Worm (Caenorhabditis elegans) whole organism, early embryonic: Measurements from ENCODE around the gene str-101.

Source experiments
- B0310.2 ChIP-seq: sonication (generic microtip); optimal IDR thresholded peaks from 2 replicates; lab custom pipeline; 2016; ENCODE audit warnings: mild to moderate bottlenecking, missing genetic modification characterization, missing compliant biosample characterization
- F13C5.2 ChIP-seq: sonication (generic microtip); optimal IDR thresholded peaks from 2 replicates; lab custom pipeline; 2017; ENCODE audit warnings: mild to moderate bottlenecking, missing genetic modification characterization, inconsistent platforms, missing compliant biosample characterization
- aly-1 ChIP-seq: sonication (generic microtip); optimal IDR thresholded peaks from 2 replicates; lab custom pipeline; 2016; ENCODE audit warnings: missing genetic modification characterization, missing compliant biosample characterization
- ama-1 ChIP-seq: fragments of 150-350 bp; optimal IDR thresholded peaks from 2 replicates; lab custom pipeline; 2014
- ceh-13 ChIP-seq: fragments of 200-800 bp; sonication (Bioruptor generic); optimal IDR thresholded peaks from 2 replicates; lab custom pipeline; 2018; ENCODE audit warnings: mild to moderate bottlenecking, missing genetic modification characterization, missing compliant biosample characterization
- ceh-36 ChIP-seq: sonication (generic microtip); optimal IDR thresholded peaks from 2 replicates; lab custom pipeline; 2016; ENCODE audit warnings: missing genetic modification characterization, inconsistent platforms, missing compliant biosample characterization
- ets-7 ChIP-seq: sonication (generic microtip); optimal IDR thresholded peaks from 2 replicates; lab custom pipeline; 2016; ENCODE audit warnings: missing genotype, missing genetic modification characterization, missing compliant biosample characterization
- flt-1 ChIP-seq: fragments of 200-800 bp; sonication (Bioruptor generic); IDR thresholded peaks from 2 replicates; pipeline ENCODE4 v1.3.6; 2022; ENCODE audit warnings: missing genetic modification characterization, missing compliant biosample characterization
- hmbx-1 ChIP-seq: sonication (generic microtip); optimal IDR thresholded peaks from 2 replicates; lab custom pipeline; 2016; ENCODE audit warnings: mild to moderate bottlenecking, missing genetic modification characterization, missing compliant biosample characterization
- hmg-4 ChIP-seq: fragments of 200-800 bp; sonication (Bioruptor generic); optimal IDR thresholded peaks from 2 replicates; lab custom pipeline; 2018; ENCODE audit warnings: mild to moderate bottlenecking, missing genetic modification characterization, missing compliant biosample characterization
- hnd-1 ChIP-seq: sonication (generic microtip); optimal IDR thresholded peaks from 2 replicates; lab custom pipeline; 2016; ENCODE audit warnings: missing genetic modification characterization, missing compliant biosample characterization
- pes-1 ChIP-seq: fragments of 200-800 bp; sonication (Bioruptor generic); IDR thresholded peaks from 2 replicates; pipeline ENCODE4 v1.3.6; 2022; ENCODE audit warnings: missing genetic modification reagents, missing genetic modification characterization, missing compliant biosample characterization
- scrt-1 ChIP-seq: fragments of 200-800 bp; sonication (Bioruptor generic); IDR thresholded peaks from 2 replicates; pipeline ENCODE4 v1.3.6; 2022; ENCODE audit warnings: missing genetic modification characterization, missing compliant biosample characterization
- sea-1 ChIP-seq: fragments of 200-800 bp; sonication (Bioruptor generic); conservative IDR thresholded peaks from 2 replicates; pipeline ENCODE4 v1.3.6; 2022; ENCODE audit warnings: missing genetic modification characterization, missing compliant biosample characterization
- tbx-11 ChIP-seq: fragments of 200-800 bp; sonication (Bioruptor generic); IDR thresholded peaks from 2 replicates; pipeline ENCODE4 v1.3.6; 2022; ENCODE audit warnings: missing genetic modification characterization, missing compliant biosample characterization
- tbx-37 ChIP-seq: fragments of 200-800 bp; sonication (Bioruptor generic); conservative IDR thresholded peaks from 2 replicates; pipeline ENCODE4 v1.3.6; 2022; ENCODE audit warnings: missing genetic modification reagents, missing genetic modification characterization, missing compliant biosample characterization
- tra-4 ChIP-seq: sonication (generic microtip); optimal IDR thresholded peaks from 2 replicates; lab custom pipeline; 2017; ENCODE audit warnings: missing genetic modification characterization, missing compliant biosample characterization

str-101 gene

DNA sequence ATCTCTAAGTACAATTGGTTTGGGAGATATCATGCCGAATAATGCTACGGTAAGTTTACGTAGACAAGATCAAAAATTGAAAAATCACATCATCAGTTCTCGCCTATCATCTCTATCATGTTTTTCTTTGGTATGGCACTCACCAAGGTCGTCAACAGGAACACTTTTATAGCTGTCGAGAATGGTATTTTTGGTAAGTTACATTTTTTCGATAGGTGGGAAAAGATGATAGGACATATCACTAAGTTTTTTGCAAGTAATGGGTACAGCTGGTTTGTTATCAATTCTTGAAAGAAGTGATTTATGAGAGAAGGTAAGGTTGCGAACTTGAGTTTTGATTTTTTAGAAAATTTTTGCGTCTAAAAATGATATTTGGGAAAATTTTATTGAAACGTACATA is 3.8 kb downstream of the str-101 start:
- no peak for TF ChIP-seq tbx-11 (GFP tag; lab: Robert Waterston, UW)
- TF ChIP-seq flt-1 (GFP tag; lab: Robert Waterston, UW), result no peak
- TF ChIP-seq hnd-1 (tag; lab: Kevin White, UChicago), result no peak
- no peak for TF ChIP-seq pes-1
- no peak for TF ChIP-seq tra-4 (tag; lab: Kevin White, UChicago)
- no peak for TF ChIP-seq ceh-36 (tag; lab: Kevin White, UChicago)
- TF ChIP-seq hmg-4 (GFP tag; lab: Kevin White, UChicago), result no peak
- TF ChIP-seq ama-1 (lab: Kevin White, UChicago), result no peak

DNA sequence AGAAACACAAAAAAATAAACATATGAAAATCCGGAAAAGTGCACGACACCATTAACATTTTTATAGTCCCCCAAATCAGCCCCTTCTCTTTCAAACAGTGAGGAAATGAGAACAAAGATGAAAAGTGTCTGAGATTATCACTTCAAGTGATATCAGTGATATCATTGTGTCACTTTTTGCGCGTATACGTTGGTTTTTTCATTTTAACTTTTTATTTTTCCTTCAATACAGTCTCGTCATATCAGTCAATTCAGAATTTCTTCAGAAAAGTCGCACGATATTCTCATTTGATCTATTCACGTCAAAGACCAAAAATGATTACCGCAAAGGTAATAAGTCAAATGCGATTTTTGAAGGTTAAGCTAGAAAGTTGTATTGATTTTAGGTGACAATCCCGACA is 7.1 kb downstream of the str-101 start, which contains the start of gene twk-34:
Gene twk-34, plus strand, starts transcription at position 216 of the 400 bp plus-strand sequence.
- TF ChIP-seq hmbx-1 (tag; lab: Kevin White, UChicago), result no peak
- TF ChIP-seq ceh-13, result no peak
- no peak for TF ChIP-seq flt-1 (GFP tag; lab: Robert Waterston, UW)

- TF ChIP-seq tbx-37 (GFP tag; lab: Robert Waterston, UW) (no peak), sea-1 (GFP tag; lab: Robert Waterston, UW) (no peak), B0310.2 (tag; lab: Kevin White, UChicago) (no peak), hnd-1 (tag; lab: Kevin White, UChicago) (no peak), flt-1 (GFP tag; lab: Robert Waterston, UW) (no peak), tra-4 (tag; lab: Kevin White, UChicago) (no peak), tbx-11 (GFP tag; lab: Robert Waterston, UW) (no peak), ets-7 (tag; lab: Kevin White, UChicago) (no peak), hmg-4 (GFP tag; lab: Kevin White, UChicago) (no peak), ama-1 (lab: Kevin White, UChicago) (no peak), pes-1 (no peak), hmbx-1 (tag; lab: Kevin White, UChicago) (no peak), ceh-36 (tag; lab: Kevin White, UChicago) (no peak), aly-1 (tag; lab: Kevin White, UChicago) (no peak), ceh-13 (no peak), scrt-1 (no peak), F13C5.2 (no peak)
These were observed 9.5 kb downstream of the str-101 start, which contains the start of gene nhr-53 for ce11 chrV:15702263-15702662. TSS of gene nhr-53 (minus strand) at chrV:15702363.

- TF ChIP-seq hmbx-1 (tag; lab: Kevin White, UChicago) (no peak), tbx-37 (GFP tag; lab: Robert Waterston, UW) (no peak), F13C5.2 (no peak), scrt-1 (no peak), hnd-1 (tag; lab: Kevin White, UChicago) (no peak), aly-1 (tag; lab: Kevin White, UChicago) (no peak), pes-1 (no peak), hmg-4 (GFP tag; lab: Kevin White, UChicago) (no peak), ceh-13 (no peak), ama-1 (lab: Kevin White, UChicago) (no peak), B0310.2 (tag; lab: Kevin White, UChicago) (no peak), ceh-36 (tag; lab: Kevin White, UChicago) (no peak), sea-1 (GFP tag; lab: Robert Waterston, UW) (no peak), tbx-11 (GFP tag; lab: Robert Waterston, UW) (no peak), tra-4 (tag; lab: Kevin White, UChicago) (no peak), ets-7 (tag; lab: Kevin White, UChicago) (no peak), flt-1 (GFP tag; lab: Robert Waterston, UW) (no peak)
These were observed 12.0 kb downstream of the str-101 start, which contains the start of gene nhr-199 for ce11 chrV:15699799-15700198. TSS of gene nhr-199 (minus strand) at chrV:15699899.

ce11 chrV:15698099-15698498 is 13.7 kb downstream of the str-101 start, which contains the start of gene srx-29:
TSS of gene srx-29 (minus strand) at chrV:15698199.
- TF ChIP-seq F13C5.2 (no peak), ets-7 (tag; lab: Kevin White, UChicago) (no peak), tra-4 (tag; lab: Kevin White, UChicago) (no peak), tbx-11 (GFP tag; lab: Robert Waterston, UW) (no peak), scrt-1 (no peak), sea-1 (GFP tag; lab: Robert Waterston, UW) (no peak), hnd-1 (tag; lab: Kevin White, UChicago) (no peak), hmg-4 (GFP tag; lab: Kevin White, UChicago) (no peak), flt-1 (GFP tag; lab: Robert Waterston, UW) (no peak), B0310.2 (tag; lab: Kevin White, UChicago) (no peak), hmbx-1 (tag; lab: Kevin White, UChicago) (no peak), pes-1 (no peak), aly-1 (tag; lab: Kevin White, UChicago) (no peak), ceh-36 (tag; lab: Kevin White, UChicago) (no peak), ama-1 (lab: Kevin White, UChicago) (no peak), tbx-37 (GFP tag; lab: Robert Waterston, UW) (no peak)

DNA sequence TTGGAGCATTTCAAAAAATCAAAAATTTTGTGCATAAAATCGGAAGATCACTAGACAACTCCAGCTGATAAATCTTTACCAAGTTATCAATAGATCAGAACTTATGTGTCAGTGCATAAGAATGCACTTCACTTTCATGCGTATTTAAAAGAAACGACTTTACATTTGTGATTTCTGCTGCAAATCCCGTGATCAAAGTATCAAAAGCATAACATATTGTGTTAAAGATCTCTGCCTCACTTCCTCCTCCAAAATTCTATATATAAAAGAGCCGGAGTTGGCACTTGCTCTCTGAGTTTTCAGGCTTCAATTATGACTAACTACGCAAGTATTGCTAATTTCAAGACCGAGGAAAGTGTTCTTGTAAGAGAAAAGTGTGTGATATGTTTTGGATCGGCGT is 18.1 kb downstream of the str-101 start, which contains the start of gene nhr-198:
Gene nhr-198, plus strand, starts transcription at position 313 of the 400 bp plus-strand sequence.
- TF ChIP-seq hmg-4 (GFP tag; lab: Kevin White, UChicago) (no peak), hmbx-1 (tag; lab: Kevin White, UChicago) (no peak), flt-1 (GFP tag; lab: Robert Waterston, UW) (no peak), tbx-11 (GFP tag; lab: Robert Waterston, UW) (no peak), ama-1 (lab: Kevin White, UChicago) (no peak), hnd-1 (tag; lab: Kevin White, UChicago) (no peak), ets-7 (tag; lab: Kevin White, UChicago) (no peak), tra-4 (tag; lab: Kevin White, UChicago) (no peak), B0310.2 (tag; lab: Kevin White, UChicago) (no peak), ceh-13 (no peak), ceh-36 (tag; lab: Kevin White, UChicago) (no peak)

- TF ChIP-seq tra-4 (tag; lab: Kevin White, UChicago) (no peak), hmg-4 (GFP tag; lab: Kevin White, UChicago) (no peak), aly-1 (tag; lab: Kevin White, UChicago) (no peak)
These were observed 21.8 kb downstream of the str-101 start, which contains the start of gene nhr-268 for ce11 chrV:15689952-15690351. TSS of gene nhr-268 (plus strand) at chrV:15690252.
